Fruit fly (Drosophila melanogaster): ENCODE data around the gene CG32939.

DNA sequence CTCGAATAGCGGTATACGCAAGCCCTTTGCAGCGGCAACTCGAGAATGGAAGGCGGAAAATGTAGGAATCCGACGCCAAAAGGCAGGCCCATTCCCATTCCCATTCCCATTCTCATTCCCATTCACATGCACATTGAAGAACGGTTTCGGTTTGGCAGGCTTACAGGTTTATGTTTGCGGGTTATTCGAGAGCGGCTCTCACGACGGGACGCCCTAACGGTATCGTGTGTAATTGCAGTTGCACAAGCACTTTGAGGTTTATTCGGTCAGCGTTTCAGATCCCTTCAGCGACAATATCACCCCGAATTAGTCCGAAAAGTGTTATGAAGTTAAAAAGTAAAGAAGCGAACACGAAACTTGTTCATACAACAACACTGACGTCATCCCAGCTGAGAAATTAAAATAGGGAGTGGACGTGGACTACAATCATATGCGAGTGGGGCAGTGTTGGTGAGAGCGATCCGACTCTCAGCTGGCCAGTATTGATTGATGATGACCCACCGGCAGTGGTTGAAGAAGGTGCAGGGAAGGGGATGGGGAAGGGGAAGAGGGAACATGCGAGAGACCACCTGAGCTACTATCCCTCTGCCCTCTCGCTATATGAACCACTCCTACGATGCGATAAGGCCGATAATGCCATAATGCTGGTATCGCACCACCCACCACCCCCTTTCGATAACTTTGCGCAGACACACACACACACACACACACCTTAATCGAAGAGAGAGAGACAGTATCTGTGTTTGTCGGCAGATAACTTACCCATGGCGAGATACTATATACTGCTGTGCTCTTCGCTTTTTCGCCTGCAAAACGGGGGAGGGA is 11.5 kb downstream of the CG32939 start:
- TF ChIP-seq insv (optimal IDR thresholded peaks at IDR 0.05): no peak
- TF ChIP-seq ttk (optimal IDR thresholded peaks at IDR 0.05): no peak

Measured in Kc167 (cell line).